Worm (Caenorhabditis elegans) whole organism, L4/young adult: ENCODE measurements around the gene cct-2.

Source experiments
- W03F9.2 ChIP-seq: fragments of 150-350 bp; optimal IDR thresholded peaks from 2 replicates; lab custom pipeline; 2014; ENCODE audit warnings: missing biosample characterization, missing genetic modification characterization
- him-1 ChIP-seq: sonication (generic microtip); optimal IDR thresholded peaks from 2 replicates; lab custom pipeline; 2016; ENCODE audit warnings: missing genotype, missing genetic modification reagents, missing genetic modification characterization, missing compliant biosample characterization

DNA sequence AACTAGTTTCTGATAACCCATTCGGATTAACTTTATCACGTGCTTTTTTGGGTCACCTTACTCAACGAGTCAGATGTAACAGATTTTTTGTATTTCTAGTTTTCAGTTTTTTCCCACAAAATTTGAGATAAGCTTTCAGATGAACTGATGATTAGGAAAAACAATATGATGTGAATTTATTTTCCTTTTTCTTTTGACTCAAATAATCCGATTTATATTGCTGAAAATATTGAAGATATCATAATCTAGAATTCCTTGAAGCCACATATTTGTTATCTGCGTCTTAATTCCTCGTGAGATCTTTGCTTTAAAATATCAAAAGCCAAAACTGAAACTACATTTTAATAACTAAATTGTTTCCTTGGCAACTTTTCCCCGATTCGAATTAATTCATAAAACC, 10.9 kb upstream of the cct-2 start:
- TF ChIP-seq him-1 (tag; lab: Kevin White, UChicago) (no peak), W03F9.2 (tag; lab: Kevin White, UChicago) (no peak)
